Worm (Caenorhabditis elegans): ENCODE results near the gene F53A2.11.

Gene F53A2.11

ce11 chrIII:13344538-13345136 is 22.2 kb upstream of the F53A2.11 start, which contains the start of gene acaa-2 (continued):
- no peak for TF ChIP-seq unc-98 (GFP tag; IDR thresholded peaks at IDR 0.05)
- no peak for TF ChIP-seq fkh-8 (tag; optimal IDR thresholded peaks at IDR 0.05)
- no peak for TF ChIP-seq pqm-1 (tag; optimal IDR thresholded peaks at IDR 0.05)
- no peak for TF ChIP-seq ceh-63 (GFP tag; optimal IDR thresholded peaks at IDR 0.05)
- TF ChIP-seq nhr-85 (tag): peak; percentile 51
- TF ChIP-seq ceh-90 (tag; optimal IDR thresholded peaks at IDR 0.05): no peak
- TF ChIP-seq nhr-19 (GFP tag; conservative IDR thresholded peaks at IDR 0.05): no peak
- TF ChIP-seq unc-62 (GFP tag; optimal IDR thresholded peaks at IDR 0.05): no peak
- no peak for TF ChIP-seq lin-15B (tag; optimal IDR thresholded peaks at IDR 0.05)
- TF ChIP-seq C34B4.2 (tag; optimal IDR thresholded peaks at IDR 0.05): no peak
- TF ChIP-seq nhr-90 (tag; optimal IDR thresholded peaks at IDR 0.05; ENCODE audit: poor library complexity): peak; percentile 26
- no peak for TF ChIP-seq egl-13 (tag; optimal IDR thresholded peaks at IDR 0.05)
- no peak for TF ChIP-seq ztf-11 (tag; optimal IDR thresholded peaks at IDR 0.05)
- TF ChIP-seq fkh-10 (GFP tag; optimal IDR thresholded peaks at IDR 0.05): no peak
- TF ChIP-seq nhr-11 (tag; optimal IDR thresholded peaks at IDR 0.05): no peak
- TF ChIP-seq nhr-77 (tag; optimal IDR thresholded peaks at IDR 0.05): no peak
- TF ChIP-seq hlh-4 (tag; optimal IDR thresholded peaks at IDR 0.05): no peak
- TF ChIP-seq nhr-71 (tag; optimal IDR thresholded peaks at IDR 0.05): peak; percentile 42

- TF ChIP-seq nhr-12 (tag; optimal IDR thresholded peaks at IDR 0.05) (no peak), efl-1 (optimal IDR thresholded peaks at IDR 0.05) (no peak), efl-1 (GFP tag; optimal IDR thresholded peaks at IDR 0.05 in 1 of 2) (peak in 1 of 2 experiments; percentile 58)
These were observed 21.2 kb upstream of the F53A2.11 start for ce11 chrIII:13343562-13344139.

- TF ChIP-seq irx-1 (tag; optimal IDR thresholded peaks at IDR 0.05) (no peak), snu-23 (GFP tag; optimal IDR thresholded peaks at IDR 0.05) (no peak), swsn-7 (tag; optimal IDR thresholded peaks at IDR 0.05) (no peak), zag-1 (tag; optimal IDR thresholded peaks at IDR 0.05) (no peak), mef-2 (tag; optimal IDR thresholded peaks at IDR 0.05) (no peak), rnt-1 (tag; optimal IDR thresholded peaks at IDR 0.05) (no peak), F16B12.6 (tag; optimal IDR thresholded peaks at IDR 0.05) (no peak)
These were observed 20.6 kb upstream of the F53A2.11 start, which contains the start of gene ife-1 for ce11 chrIII:13343117-13343516. TSS of gene ife-1 (plus strand) at chrIII:13343417.

ce11 chrIII:13342079-13342734 is 19.7 kb upstream of the F53A2.11 start, which contains the start of gene dro-1:
TSS of gene dro-1 (plus strand) at chrIII:13342684.
- TF ChIP-seq nhr-11 (tag; optimal IDR thresholded peaks at IDR 0.05) (no peak), egl-27 (tag; optimal IDR thresholded peaks at IDR 0.05) (no peak), mdl-1 (tag; optimal IDR thresholded peaks at IDR 0.05) (no peak), mep-1 (tag; optimal IDR thresholded peaks at IDR 0.05) (no peak), ceh-90 (tag; optimal IDR thresholded peaks at IDR 0.05) (no peak)

- TF ChIP-seq zag-1 (tag; optimal IDR thresholded peaks at IDR 0.05): no peak
- no peak for TF ChIP-seq nhr-77 (tag; optimal IDR thresholded peaks at IDR 0.05)
- no peak for TF ChIP-seq hlh-4 (tag; optimal IDR thresholded peaks at IDR 0.05)
- TF ChIP-seq aha-1 (tag; optimal IDR thresholded peaks at IDR 0.05): no peak
- no peak for TF ChIP-seq mef-2 (tag; optimal IDR thresholded peaks at IDR 0.05)
- TF ChIP-seq lin-39 (tag; optimal IDR thresholded peaks at IDR 0.05): no peak
- TF ChIP-seq ceh-8 (GFP tag; optimal IDR thresholded peaks at IDR 0.05): no peak
- TF ChIP-seq fkh-10 (GFP tag; optimal IDR thresholded peaks at IDR 0.05): no peak
- no peak for TF ChIP-seq ces-1 (GFP tag; optimal IDR thresholded peaks at IDR 0.05)
- TF ChIP-seq unc-86 (tag; optimal IDR thresholded peaks at IDR 0.05): no peak
- TF ChIP-seq ets-5 (GFP tag; IDR thresholded peaks at IDR 0.05): no peak
- no peak for TF ChIP-seq lir-3 (tag; optimal IDR thresholded peaks at IDR 0.05; ENCODE audit: poor library complexity)
- no peak for TF ChIP-seq unc-30 (tag; optimal IDR thresholded peaks at IDR 0.05)
- TF ChIP-seq tlp-1 (tag; optimal IDR thresholded peaks at IDR 0.05): no peak
- no peak for TF ChIP-seq irx-1 (tag; optimal IDR thresholded peaks at IDR 0.05)
- no peak for TF ChIP-seq lin-35 (GFP tag; optimal IDR thresholded peaks at IDR 0.05)
These were observed 18.8 kb upstream of the F53A2.11 start, which contains the start of gene nud-1 for ce11 chrIII:13341275-13341626. TSS of gene nud-1 (plus strand) at chrIII:13341527.

Data from whole organism, L1 larva.